Fruit fly (Drosophila melanogaster): ENCODE data around the gene Ggt-1.
A peak's percentile ranks its signal among the peaks of the same experiment; 100 is the strongest.

Ggt-1 gene

DNA sequence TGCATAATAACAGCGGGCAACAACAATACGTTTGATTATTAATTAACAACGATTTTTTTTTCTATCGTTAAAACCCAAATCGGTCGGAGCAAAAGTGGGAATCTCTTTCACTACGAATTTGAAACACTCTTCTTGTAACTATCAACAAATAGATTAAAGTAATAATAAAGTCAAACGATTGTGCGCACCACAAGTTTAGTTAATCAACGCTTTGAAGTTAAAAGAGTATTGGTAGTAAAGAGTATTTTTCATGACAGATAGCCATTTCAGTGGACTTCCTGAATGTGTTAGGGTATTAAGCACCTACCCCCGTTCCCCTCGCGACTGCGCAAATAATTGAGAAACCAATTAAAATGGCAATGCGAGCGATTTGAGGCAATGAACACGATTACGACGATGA lies 34.5 kb upstream of the Ggt-1 start (continued):
- TF ChIP-seq Sox102F (GFP tag; optimal IDR thresholded peaks at IDR 0.05), result peak; percentile 83
- peak; percentile 57 for TF ChIP-seq CG6813 (GFP tag; optimal IDR thresholded peaks at IDR 0.05)
- peak; percentile 52 for TF ChIP-seq kay (GFP tag; optimal IDR thresholded peaks at IDR 0.05)
- TF ChIP-seq CG10209 (GFP tag; optimal IDR thresholded peaks at IDR 0.05), result peak; percentile 53
- TF ChIP-seq chn (GFP tag; optimal IDR thresholded peaks at IDR 0.05), result peak; percentile 42
- TF ChIP-seq CG14050 (GFP tag; IDR thresholded peaks at IDR 0.05), result peak; percentile 70
- peak; percentile 67 for TF ChIP-seq pho (GFP tag; optimal IDR thresholded peaks at IDR 0.05)
- TF ChIP-seq otp (GFP tag; IDR thresholded peaks at IDR 0.05), result peak; percentile 77
- peak; percentile 74 for TF ChIP-seq CG17359 (tag; optimal IDR thresholded peaks at IDR 0.05)
- TF ChIP-seq Mes4 (GFP tag; optimal IDR thresholded peaks at IDR 0.05), result peak; percentile 42
- TF ChIP-seq CG14014 (GFP tag; IDR thresholded peaks at IDR 0.05), result peak; percentile 89
- TF ChIP-seq CG12744 (GFP tag; optimal IDR thresholded peaks at IDR 0.05), result peak; percentile 58
- TF ChIP-seq CG13624 (GFP tag; optimal IDR thresholded peaks at IDR 0.05), result peak; percentile 81
- TF ChIP-seq vfl (GFP tag; optimal IDR thresholded peaks at IDR 0.05), result peak; percentile 63
- TF ChIP-seq CG7786 (GFP tag; optimal IDR thresholded peaks at IDR 0.05), result peak; percentile 73
- TF ChIP-seq CG14965 (GFP tag; optimal IDR thresholded peaks at IDR 0.05; ENCODE audit: borderline replicate concordance), result peak; percentile 0
- TF ChIP-seq Mrtf (GFP tag; IDR thresholded peaks at IDR 0.05), result peak; percentile 75; the same call in 2 of the 3 replicates
- peak; percentile 55 for TF ChIP-seq CG10274 (GFP tag; optimal IDR thresholded peaks at IDR 0.05)
- peak; percentile 62 for TF ChIP-seq disco-r (GFP tag; optimal IDR thresholded peaks at IDR 0.05)
- peak; percentile 13 for TF ChIP-seq CG11398 (GFP tag; optimal IDR thresholded peaks at IDR 0.05)
- peak; percentile 36 for TF ChIP-seq gcm2 (GFP tag; optimal IDR thresholded peaks at IDR 0.05)
- TF ChIP-seq Bteb2 (GFP tag; optimal IDR thresholded peaks at IDR 0.05), result peak; percentile 72
- peak; percentile 53 for TF ChIP-seq CG12104 (GFP tag; optimal IDR thresholded peaks at IDR 0.05)
- peak; percentile 63 for TF ChIP-seq CG1602 (GFP tag; optimal IDR thresholded peaks at IDR 0.05)
- peak; percentile 83 for TF ChIP-seq H15 (GFP tag; IDR thresholded peaks at IDR 0.05)
- peak; percentile 81 for TF ChIP-seq ase (GFP tag; IDR thresholded peaks at IDR 0.05)
- 0 out of 2 replicates have a peak, but pooled peaks have one; percentile 8 for TF ChIP-seq Dref (GFP tag; IDR thresholded peaks at IDR 0.05)
- TF ChIP-seq oc (tag; optimal IDR thresholded peaks at IDR 0.05), result peak; percentile 72
- peak; percentile 78 for TF ChIP-seq CG2712 (tag; optimal IDR thresholded peaks at IDR 0.05)
- peak; percentile 27 for TF ChIP-seq Sry-δ (GFP tag; optimal IDR thresholded peaks at IDR 0.05)
- no peak for TF ChIP-seq CG33557 (GFP tag; optimal IDR thresholded peaks at IDR 0.05)
- peak; percentile 76 for TF ChIP-seq pnt (GFP tag; optimal IDR thresholded peaks at IDR 0.05)
- no peak for TF ChIP-seq CG3065 (GFP tag; optimal IDR thresholded peaks at IDR 0.05)
- peak; percentile 83 for TF ChIP-seq ara (GFP tag; IDR thresholded peaks at IDR 0.05)
- TF ChIP-seq crp (GFP tag; optimal IDR thresholded peaks at IDR 0.05), result peak in 1 of 2 experiments; percentile 2
- TF ChIP-seq CG13424 (tag; optimal IDR thresholded peaks at IDR 0.05), result peak; percentile 85
- peak; percentile 43 for TF ChIP-seq CG16815 (GFP tag; optimal IDR thresholded peaks at IDR 0.05)
- peak; percentile 90 for TF ChIP-seq slbo (GFP tag; IDR thresholded peaks at IDR 0.05)
- TF ChIP-seq kah (GFP tag; optimal IDR thresholded peaks at IDR 0.05), result peak; percentile 34
- TF ChIP-seq gce (GFP tag; IDR thresholded peaks at IDR 0.05), result peak; percentile 45; the same call in 2 of the 3 replicates
- TF ChIP-seq Awh (GFP tag; IDR thresholded peaks at IDR 0.05), result peak; percentile 63; the same call in 1 of the 2 replicates
- no peak for TF ChIP-seq CG9797 (GFP tag; optimal IDR thresholded peaks at IDR 0.05)
- TF ChIP-seq H2.0 (GFP tag; IDR thresholded peaks at IDR 0.05), result peak; percentile 70
- TF ChIP-seq Nf-YA (GFP tag; IDR thresholded peaks at IDR 0.05), result peak; percentile 79
- TF ChIP-seq bab2 (GFP tag; optimal IDR thresholded peaks at IDR 0.05), result peak; percentile 75
- peak; percentile 57 for TF ChIP-seq Myb (GFP tag; optimal IDR thresholded peaks at IDR 0.05)
- TF ChIP-seq twi (tag; optimal IDR thresholded peaks at IDR 0.05), result peak; percentile 23
- peak; percentile 61 for TF ChIP-seq CG7556 (GFP tag; optimal IDR thresholded peaks at IDR 0.05)
- no peak for TF ChIP-seq vnd (GFP tag; IDR thresholded peaks at IDR 0.05; ENCODE audit: partially characterized antibody)
- peak; percentile 81 for TF ChIP-seq Fer3 (tag; optimal IDR thresholded peaks at IDR 0.05)
- TF ChIP-seq CG9437 (GFP tag; optimal IDR thresholded peaks at IDR 0.05), result peak; percentile 60

Data from whole organism, embryonic.